Worm (Caenorhabditis elegans) whole organism, late embryonic: ENCODE measurements around the gene tpa-1.

Experiments used
- C38D4.7 ChIP-seq: fragments of 200-800 bp; sonication (Bioruptor generic); optimal IDR thresholded peaks from 2 replicates; lab custom pipeline; 2018; ENCODE audit warnings: mild to moderate bottlenecking, missing genetic modification characterization, moderate library complexity, missing compliant biosample characterization
- T23F11.4 ChIP-seq: fragments of 200-800 bp; sonication (Bioruptor generic); optimal IDR thresholded peaks from 2 replicates; lab custom pipeline; 2018; ENCODE audit warnings: mild to moderate bottlenecking, missing genetic modification characterization, missing compliant biosample characterization
- Y22D7AL.16 ChIP-seq: sonication (generic microtip); optimal IDR thresholded peaks from 2 replicates; lab custom pipeline; 2016; ENCODE audit warnings: missing genetic modification characterization, missing compliant biosample characterization
- ahr-1 ChIP-seq: sonication (generic microtip); optimal IDR thresholded peaks from 2 replicates; lab custom pipeline; 2016; ENCODE audit warnings: missing genetic modification characterization, missing compliant biosample characterization
- ama-1 ChIP-seq: fragments of 150-350 bp; optimal IDR thresholded peaks from 2 replicates; lab custom pipeline; 2014
- ceh-18 ChIP-seq: sonication (generic microtip); optimal IDR thresholded peaks from 2 replicates; lab custom pipeline; 2016; ENCODE audit warnings: missing genetic modification characterization, missing compliant biosample characterization
- ceh-2 ChIP-seq: sonication (generic microtip); optimal IDR thresholded peaks from 2 replicates; lab custom pipeline; 2016; ENCODE audit warnings: missing genotype, missing genetic modification characterization, missing compliant biosample characterization
- ceh-22 ChIP-seq: sonication (generic microtip); optimal IDR thresholded peaks from 2 replicates; lab custom pipeline; 2017; ENCODE audit warnings: missing biosample characterization, missing genetic modification characterization
- ceh-30 ChIP-seq: fragments of 150-350 bp; optimal IDR thresholded peaks from 2 replicates; lab custom pipeline; 2014; ENCODE audit warnings: missing biosample characterization, missing genetic modification characterization
- ceh-31 ChIP-seq: sonication (generic microtip); optimal IDR thresholded peaks from 2 replicates; lab custom pipeline; 2016; ENCODE audit warnings: missing genetic modification characterization, missing compliant biosample characterization
- ceh-34 ChIP-seq: sonication (generic microtip); optimal IDR thresholded peaks from 2 replicates; lab custom pipeline; 2016; ENCODE audit warnings: mild to moderate bottlenecking, missing genetic modification characterization, missing compliant biosample characterization
- dmd-4 ChIP-seq: sonication (generic microtip); optimal IDR thresholded peaks from 2 replicates; lab custom pipeline; 2016; ENCODE audit warnings: borderline replicate concordance, missing genetic modification characterization, missing compliant biosample characterization
- dve-1 ChIP-seq: sonication (generic microtip); optimal IDR thresholded peaks from 2 replicates; lab custom pipeline; 2017; ENCODE audit warnings: antibody characterized with exemption, mild to moderate bottlenecking, missing genetic modification characterization, missing compliant biosample characterization
- elt-2 ChIP-seq: sonication (generic microtip); optimal IDR thresholded peaks from 2 replicates; lab custom pipeline; 2016; ENCODE audit warnings: missing genetic modification reagents, missing genetic modification characterization, missing compliant biosample characterization
- ets-4 ChIP-seq: sonication (generic microtip); optimal IDR thresholded peaks from 2 replicates; lab custom pipeline; 2016; ENCODE audit warnings: missing genetic modification characterization, missing compliant biosample characterization
- eyg-1 ChIP-seq: sonication (generic microtip); optimal IDR thresholded peaks from 2 replicates; lab custom pipeline; 2016; ENCODE audit warnings: missing genotype, missing genetic modification characterization, missing compliant biosample characterization
- fkh-10 ChIP-seq: fragments of 150-350 bp; optimal IDR thresholded peaks from 2 replicates; lab custom pipeline; 2014; ENCODE audit warnings: missing biosample characterization, missing genetic modification reagents, missing genetic modification characterization
- fkh-6 ChIP-seq: sonication (generic microtip); optimal IDR thresholded peaks from 2 replicates; lab custom pipeline; 2016; ENCODE audit warnings: missing genetic modification characterization, missing compliant biosample characterization
- gmeb-2 ChIP-seq: sonication (generic microtip); optimal IDR thresholded peaks from 2 replicates; lab custom pipeline; 2016; ENCODE audit warnings: missing genetic modification characterization, inconsistent platforms, missing compliant biosample characterization
- hlh-30 ChIP-seq: sonication (generic microtip); optimal IDR thresholded peaks from 2 replicates; lab custom pipeline; 2017; ENCODE audit warnings: antibody characterized with exemption, missing genetic modification characterization, missing compliant biosample characterization; ENCODE audit not compliant: insufficient read depth
- hlh-8 ChIP-seq: sonication (generic microtip); optimal IDR thresholded peaks from 2 replicates; lab custom pipeline; 2016; ENCODE audit warnings: missing genotype, missing genetic modification characterization, missing compliant biosample characterization
- madf-2 ChIP-seq: sonication (generic microtip); optimal IDR thresholded peaks from 2 replicates; lab custom pipeline; 2017; ENCODE audit warnings: missing genetic modification characterization, missing compliant biosample characterization
- nfya-1 ChIP-seq: sonication (generic microtip); optimal IDR thresholded peaks from 2 replicates; lab custom pipeline; 2017; ENCODE audit warnings: missing genetic modification characterization, mild to moderate bottlenecking, missing compliant biosample characterization, antibody characterized with exemption, moderate library complexity
- nhr-11 ChIP-seq: fragments of 150-350 bp; optimal IDR thresholded peaks from 2 replicates; lab custom pipeline; 2014; ENCODE audit warnings: missing biosample characterization, missing genetic modification characterization
- nhr-232 ChIP-seq: sonication (generic microtip); optimal IDR thresholded peaks from 2 replicates; lab custom pipeline; 2016; ENCODE audit warnings: missing genetic modification characterization, missing compliant biosample characterization
- odd-2 ChIP-seq: sonication (generic microtip); optimal IDR thresholded peaks from 2 replicates; lab custom pipeline; 2017; ENCODE audit warnings: antibody characterized with exemption, mild to moderate bottlenecking, missing genetic modification characterization, missing compliant biosample characterization
- pat-9 ChIP-seq: fragments of 200-800 bp; sonication (Bioruptor generic); optimal IDR thresholded peaks from 2 replicates; lab custom pipeline; 2018; ENCODE audit warnings: mild to moderate bottlenecking, missing genetic modification characterization, moderate library complexity, missing compliant biosample characterization
- pax-1 ChIP-seq: fragments of 150-350 bp; optimal IDR thresholded peaks from 2 replicates; lab custom pipeline; 2014; ENCODE audit warnings: missing biosample characterization, missing genetic modification characterization
- pqm-1 ChIP-seq: sonication (generic microtip); optimal IDR thresholded peaks from 2 replicates; lab custom pipeline; 2016; ENCODE audit warnings: missing genetic modification characterization, missing compliant biosample characterization
- pros-1 ChIP-seq: fragments of 150-350 bp; optimal IDR thresholded peaks from 2 replicates; lab custom pipeline; 2014; ENCODE audit warnings: missing biosample characterization, missing genetic modification reagents, missing genetic modification characterization
- ref-2 ChIP-seq: sonication (generic microtip); optimal IDR thresholded peaks from 2 replicates; lab custom pipeline; 2016; ENCODE audit warnings: missing genetic modification characterization, missing compliant biosample characterization
- sdc-2 ChIP-seq: sonication (generic microtip); optimal IDR thresholded peaks from 2 replicates; lab custom pipeline; 2016; ENCODE audit warnings: missing genotype, missing genetic modification characterization, missing compliant biosample characterization
- sox-2 ChIP-seq: fragments of 200-800 bp; sonication (Bioruptor generic); IDR thresholded peaks from 2 replicates; pipeline ENCODE4 v1.3.6; 2022; ENCODE audit warnings: missing genetic modification reagents, missing genetic modification characterization, missing compliant biosample characterization
- tbx-2 ChIP-seq: sonication (generic microtip); optimal IDR thresholded peaks from 2 replicates; lab custom pipeline; 2016; ENCODE audit warnings: missing genetic modification characterization, missing compliant biosample characterization
- tbx-7 ChIP-seq: sonication (generic microtip); optimal IDR thresholded peaks from 2 replicates; lab custom pipeline; 2016; ENCODE audit warnings: missing genotype, missing genetic modification characterization, missing compliant biosample characterization
- ttx-3 ChIP-seq: sonication (generic microtip); optimal IDR thresholded peaks from 2 replicates; lab custom pipeline; 2016; ENCODE audit warnings: missing genetic modification reagents, missing genetic modification characterization, missing compliant biosample characterization
- unc-3 ChIP-seq, 2 experiments: fragments of 200-800 bp in 1 of 2; sonication (Bioruptor generic) in 1 of 2; sonication (generic microtip) in 1 of 2; conservative IDR thresholded peaks in 1 of 2; optimal IDR thresholded peaks in 1 of 2; 2 replicates each; pipeline versions ENCODE4 v1.3.6 to Lab custom; 2016 to 2022; ENCODE audit warnings: missing compliant biosample characterization in 2 of 2, missing genetic modification characterization in 2 of 2, missing genetic modification reagents in 1 of 2
- unc-55 ChIP-seq: sonication (generic microtip); optimal IDR thresholded peaks from 2 replicates; lab custom pipeline; 2017; ENCODE audit warnings: missing biosample characterization, missing genetic modification reagents, missing genetic modification characterization

The tpa-1 gene

DNA sequence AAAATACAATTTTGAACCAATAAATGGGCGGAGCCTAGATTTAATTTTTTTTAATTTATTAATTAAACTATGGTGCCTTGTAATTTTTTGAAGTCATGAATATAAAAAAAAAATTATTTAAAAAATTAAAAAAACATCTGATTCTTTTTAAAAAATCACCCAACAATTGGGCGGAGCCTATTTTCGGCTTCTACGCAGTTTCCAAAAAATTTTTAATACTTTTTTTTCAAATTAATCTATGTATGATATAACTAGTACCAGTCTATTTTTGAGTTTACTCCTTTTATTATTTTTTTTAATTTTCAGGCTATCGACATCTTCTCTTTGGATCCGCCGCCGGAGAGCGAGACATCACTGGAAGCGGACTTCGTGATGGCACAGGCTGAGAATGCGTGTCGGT, at the start of gene tpa-1:
Gene tpa-1, plus strand, starts transcription at position 301 of the 400 bp plus-strand sequence.
- no peak for TF ChIP-seq ttx-3
- no peak for TF ChIP-seq madf-2 (tag; lab: Kevin White, UChicago)
- TF ChIP-seq ets-4 (tag; lab: Kevin White, UChicago) = no peak
- TF ChIP-seq nhr-232 (tag; lab: Kevin White, UChicago) = no peak
- no peak for TF ChIP-seq odd-2
- TF ChIP-seq ceh-18 (tag; lab: Kevin White, UChicago) = no peak
- TF ChIP-seq dmd-4 (tag; lab: Kevin White, UChicago) = no peak
- TF ChIP-seq unc-3 (GFP tag; conservative IDR thresholded peaks at IDR 0.05; lab: Robert Waterston, UW) = no peak
- no peak for TF ChIP-seq unc-3 (tag; optimal IDR thresholded peaks at IDR 0.05; lab: Kevin White, UChicago)
- no peak for TF ChIP-seq fkh-10 (GFP tag; lab: Kevin White, UChicago)
- no peak for TF ChIP-seq eyg-1 (tag; lab: Kevin White, UChicago)
- no peak for TF ChIP-seq ceh-2 (tag; lab: Kevin White, UChicago)
- no peak for TF ChIP-seq tbx-7
- TF ChIP-seq sdc-2 (tag; lab: Kevin White, UChicago) = no peak
- no peak for TF ChIP-seq ceh-22 (tag; lab: Kevin White, UChicago)
- no peak for TF ChIP-seq ama-1 (lab: Kevin White, UChicago)
- no peak for TF ChIP-seq sox-2 (GFP tag; lab: Robert Waterston, UW)
- TF ChIP-seq nhr-11 (tag; lab: Kevin White, UChicago) = no peak
- no peak for TF ChIP-seq Y22D7AL.16 (tag; lab: Kevin White, UChicago)
- TF ChIP-seq, all 69 proteins: peak for 0

DNA sequence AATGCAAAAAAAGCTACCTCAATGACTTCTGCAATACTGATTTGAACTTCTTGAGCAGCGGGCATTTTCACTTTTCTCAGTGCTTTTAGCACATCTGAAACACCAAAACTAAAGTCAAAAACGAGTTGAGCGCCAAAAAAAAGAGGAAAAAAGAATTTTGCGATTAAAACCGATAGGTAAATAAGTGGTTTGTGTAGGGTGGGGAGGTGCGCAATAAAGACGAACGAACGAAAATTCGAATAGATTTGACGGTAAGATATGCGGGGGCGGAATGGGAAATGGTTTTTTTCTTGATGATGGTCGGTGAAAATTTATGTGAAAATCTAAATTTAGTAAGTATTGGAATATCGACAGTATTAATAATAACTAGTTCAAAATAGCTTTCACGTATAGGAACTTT, 43.0 kb upstream of the tpa-1 start, which contains the start of gene frm-5.1:
Gene frm-5.1, minus strand, starts transcription at position 101 of the 400 bp plus-strand sequence.
- TF ChIP-seq ceh-31 (no peak), madf-2 (tag; lab: Kevin White, UChicago) (no peak), T23F11.4 (GFP tag; lab: Kevin White, UChicago) (no peak), ahr-1 (tag; lab: Kevin White, UChicago) (no peak), unc-55 (no peak), elt-2 (no peak), fkh-6 (tag; lab: Kevin White, UChicago) (no peak), gmeb-2 (tag; lab: Kevin White, UChicago) (no peak), sox-2 (GFP tag; lab: Robert Waterston, UW) (no peak)

DNA sequence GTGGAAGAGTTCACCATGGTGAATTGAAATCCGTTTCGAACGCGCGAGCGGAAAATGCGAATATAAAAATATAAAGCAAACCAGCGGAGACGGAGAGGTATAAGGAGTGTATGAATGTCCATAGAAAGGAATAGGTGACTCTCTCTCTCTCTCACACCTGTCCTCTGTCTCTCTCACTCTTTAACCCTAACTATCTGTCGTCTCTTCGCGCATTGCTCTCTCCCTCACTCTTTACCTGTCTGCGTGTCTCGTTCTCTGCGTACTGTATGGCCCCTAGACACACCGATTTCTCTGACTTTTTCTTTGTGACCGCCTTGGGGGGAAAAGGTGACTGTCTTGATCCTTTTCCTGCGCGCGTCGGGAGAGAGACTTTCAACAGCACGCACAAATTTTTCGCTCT, 40.6 kb upstream of the tpa-1 start:
- TF ChIP-seq sox-2 (GFP tag; lab: Robert Waterston, UW) = no peak
- TF ChIP-seq ceh-18 (tag; lab: Kevin White, UChicago) = peak; percentile 13
- peak; percentile 2 for TF ChIP-seq elt-2
- TF ChIP-seq tbx-2 (tag; lab: Kevin White, UChicago) = peak; percentile 32
- peak; percentile 60 for TF ChIP-seq nfya-1 (tag; lab: Kevin White, UChicago)
- TF ChIP-seq C38D4.7 (GFP tag; lab: Kevin White, UChicago) = no peak
- no peak for TF ChIP-seq pax-1 (tag; lab: Kevin White, UChicago)
- TF ChIP-seq ceh-2 (tag; lab: Kevin White, UChicago) = peak; percentile 9
- no peak for TF ChIP-seq pat-9 (tag; lab: Kevin White, UChicago)
- TF ChIP-seq hlh-30 = no peak
- peak; percentile 76 for TF ChIP-seq ref-2 (tag; lab: Kevin White, UChicago)
- TF ChIP-seq ama-1 (lab: Kevin White, UChicago) = peak; percentile 7
- no peak for TF ChIP-seq pqm-1 (tag; lab: Kevin White, UChicago)
- TF ChIP-seq ceh-34 = no peak
- TF ChIP-seq hlh-8 = no peak
- peak; percentile 59 for TF ChIP-seq dve-1
- peak; percentile 53 for TF ChIP-seq ceh-31
- TF ChIP-seq pros-1 (tag; lab: Kevin White, UChicago) = peak; percentile 37
- TF ChIP-seq T23F11.4 (GFP tag; lab: Kevin White, UChicago) = no peak
- no peak for TF ChIP-seq ceh-30
- TF ChIP-seq madf-2 (tag; lab: Kevin White, UChicago) = no peak
